Worm (Caenorhabditis elegans) whole organism, L2 larva: ENCODE results near the gene T05A8.11.

Source experiments
- aly-2 ChIP-seq: fragments of 150-350 bp; optimal IDR thresholded peaks from 2 replicates; lab custom pipeline; 2014; ENCODE audit warnings: missing biosample characterization, missing genetic modification characterization
- ceh-16 ChIP-seq: fragments of 150-350 bp; optimal IDR thresholded peaks from 2 replicates; lab custom pipeline; 2014; ENCODE audit warnings: missing biosample characterization, missing genetic modification characterization
- elt-3 ChIP-seq: sonication (generic microtip); optimal IDR thresholded peaks from 2 replicates; lab custom pipeline; 2017; ENCODE audit warnings: missing biosample characterization, missing genetic modification characterization
- fos-1 ChIP-seq: fragments of 150-350 bp; optimal IDR thresholded peaks from 2 replicates; lab custom pipeline; 2014; ENCODE audit warnings: missing biosample characterization, missing genetic modification characterization
- lsy-2 ChIP-seq, 2 experiments: fragments of 150-350 bp in 1 of 2; sonication (generic microtip) in 1 of 2; optimal IDR thresholded peaks; 2 replicates each; lab custom pipeline; 2014 to 2017; ENCODE audit warnings: missing biosample characterization in 2 of 2, missing genetic modification characterization in 2 of 2
- nhr-237 ChIP-seq: fragments of 150-350 bp; optimal IDR thresholded peaks from 2 replicates; lab custom pipeline; 2014; ENCODE audit warnings: missing biosample characterization, missing genetic modification characterization

ce11 chrII:2769021-2769420, 43.6 kb upstream of the T05A8.11 start, which contains the start of gene F08D12.7:
- TF ChIP-seq ceh-16 = no peak
- TF ChIP-seq aly-2 (tag; lab: Kevin White, UChicago) = no peak
- TF ChIP-seq lsy-2 (tag; optimal IDR thresholded peaks at IDR 0.05; lab: Kevin White, UChicago) = no peak
- TF ChIP-seq elt-3 (tag; lab: Kevin White, UChicago) = no peak
- TF ChIP-seq fos-1 (tag; lab: Kevin White, UChicago) = no peak
- TF ChIP-seq nhr-237 (tag; lab: Kevin White, UChicago) = no peak
